Worm (Caenorhabditis elegans) whole organism, L3 larva: Measurements from ENCODE around the gene nspd-5.

Source experiments
- jun-1 ChIP-seq: fragments of 150-350 bp; optimal IDR thresholded peaks from 2 replicates; lab custom pipeline; 2014; ENCODE audit warnings: missing biosample characterization, missing genetic modification reagents, missing genetic modification characterization
- nhr-237 ChIP-seq: fragments of 150-350 bp; optimal IDR thresholded peaks from 2 replicates; lab custom pipeline; 2014; ENCODE audit warnings: missing biosample characterization, missing genetic modification characterization
- ztf-11 ChIP-seq: fragments of 150-350 bp; optimal IDR thresholded peaks from 2 replicates; lab custom pipeline; 2014; ENCODE audit warnings: missing biosample characterization, missing genetic modification characterization
- ztf-4 ChIP-seq: fragments of 150-350 bp; optimal IDR thresholded peaks from 2 replicates; lab custom pipeline; 2014; ENCODE audit warnings: missing biosample characterization, missing genetic modification characterization

DNA sequence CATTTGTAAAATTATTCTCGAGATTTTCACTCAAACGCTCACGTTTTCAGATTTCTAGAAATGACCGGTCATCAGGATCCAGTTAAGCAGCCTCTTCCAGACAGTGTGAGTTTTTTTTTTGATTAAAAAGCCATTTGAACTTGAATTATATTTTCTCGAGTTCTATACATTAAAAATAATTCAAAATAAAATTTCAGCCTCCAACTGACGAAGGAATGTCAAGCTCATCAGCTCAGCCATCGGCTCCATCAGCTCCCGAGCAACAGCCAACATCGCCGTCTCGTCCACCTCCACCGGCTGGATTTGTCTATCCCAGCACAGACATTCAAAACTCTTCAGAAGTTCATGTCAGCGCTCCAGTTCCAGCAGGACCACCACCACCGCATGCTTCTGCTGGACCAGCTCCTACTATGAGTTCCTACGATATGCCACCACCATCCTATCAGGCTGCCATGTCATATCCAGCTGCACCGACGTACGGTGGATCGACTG is 2.2 kb downstream of the nspd-5 start, which contains the start of gene F11G11.5:
- TF ChIP-seq jun-1 (tag; lab: Kevin White, UChicago) = no peak
- no peak for TF ChIP-seq ztf-4
- no peak for TF ChIP-seq ztf-11
- no peak for TF ChIP-seq nhr-237 (tag; lab: Kevin White, UChicago)
